Worm (Caenorhabditis elegans) whole organism, young adult: ENCODE results near the gene T07F8.1.

Experiments used
- B0019.2 ChIP-seq: fragments of 200-800 bp; sonication (Bioruptor generic); conservative IDR thresholded peaks from 2 replicates; pipeline ENCODE4 v1.3.6; 2022; ENCODE audit warnings: missing genetic modification reagents, missing genetic modification characterization, missing compliant biosample characterization
- B0035.1 ChIP-seq: sonication (generic microtip); optimal IDR thresholded peaks from 2 replicates; lab custom pipeline; 2016; ENCODE audit warnings: missing genetic modification characterization, mild to moderate bottlenecking, missing compliant biosample characterization, missing genotype, missing genetic modification reagents
- F23B12.7 ChIP-seq: sonication (generic microtip); optimal IDR thresholded peaks from 2 replicates; lab custom pipeline; 2017; ENCODE audit warnings: missing genetic modification characterization, mild to moderate bottlenecking, missing compliant biosample characterization, antibody characterized with exemption, moderate library complexity; ENCODE audit not compliant: insufficient read depth
- F37B4.10 ChIP-seq: fragments of 200-800 bp; sonication (Bioruptor generic); IDR thresholded peaks from 2 replicates; pipeline ENCODE4 v1.3.6; 2022; ENCODE audit warnings: missing genetic modification characterization, missing compliant biosample characterization
- F39B2.1 ChIP-seq: fragments of 200-800 bp; sonication (Bioruptor generic); IDR thresholded peaks from 2 replicates; pipeline ENCODE4 v1.3.6; 2022; ENCODE audit warnings: missing genetic modification reagents, missing genetic modification characterization, missing compliant biosample characterization
- F49E8.2 ChIP-seq: sonication (generic microtip); optimal IDR thresholded peaks from 3 replicates; lab custom pipeline; 2017; ENCODE audit warnings: missing genetic modification characterization, mild to moderate bottlenecking, missing compliant biosample characterization, antibody characterized with exemption, moderate library complexity; ENCODE audit not compliant: insufficient read depth
- F52B5.7 ChIP-seq: sonication (generic microtip); optimal IDR thresholded peaks from 2 replicates; lab custom pipeline; 2016; ENCODE audit warnings: mild to moderate bottlenecking, missing genetic modification characterization, missing compliant biosample characterization
- F57C9.4 ChIP-seq: sonication (generic microtip); optimal IDR thresholded peaks from 2 replicates; lab custom pipeline; 2017; ENCODE audit warnings: mild to moderate bottlenecking, missing genetic modification characterization, missing compliant biosample characterization
- K12H6.12 ChIP-seq: fragments of 200-800 bp; sonication (Bioruptor generic); optimal IDR thresholded peaks from 2 replicates; lab custom pipeline; 2018; ENCODE audit warnings: mild to moderate bottlenecking, missing genetic modification characterization, missing compliant biosample characterization
- Y53G8AR.9 ChIP-seq: fragments of 200-800 bp; sonication (Bioruptor generic); conservative IDR thresholded peaks from 2 replicates; pipeline ENCODE4 v1.3.6; 2022; ENCODE audit warnings: missing genetic modification reagents, missing genetic modification characterization, missing compliant biosample characterization
- Y95B8A.8 ChIP-seq: fragments of 200-800 bp; sonication (Bioruptor generic); IDR thresholded peaks from 2 replicates; pipeline ENCODE4 v1.3.6; 2022; ENCODE audit warnings: missing genetic modification reagents, missing genetic modification characterization, missing compliant biosample characterization
- akir-1 ChIP-seq: fragments of 200-800 bp; sonication (Bioruptor generic); optimal IDR thresholded peaks from 2 replicates; lab custom pipeline; 2018; ENCODE audit warnings: mild to moderate bottlenecking, missing genetic modification characterization, moderate library complexity, missing compliant biosample characterization
- athp-1 ChIP-seq: sonication (generic microtip); optimal IDR thresholded peaks from 2 replicates; lab custom pipeline; 2017; ENCODE audit warnings: mild to moderate bottlenecking, missing genetic modification characterization, missing compliant biosample characterization
- attf-3 ChIP-seq: fragments of 200-800 bp; sonication (Bioruptor generic); conservative IDR thresholded peaks from 2 replicates; pipeline ENCODE4 v1.3.6; 2022; ENCODE audit warnings: missing genetic modification reagents, missing genetic modification characterization, missing compliant biosample characterization
- bed-2 ChIP-seq: fragments of 200-800 bp; sonication (Bioruptor generic); IDR thresholded peaks from 2 replicates; pipeline ENCODE4 v1.3.6; 2022; ENCODE audit warnings: missing genetic modification reagents, missing genetic modification characterization, missing compliant biosample characterization
- ceh-91 ChIP-seq: fragments of 200-800 bp; sonication (Bioruptor generic); IDR thresholded peaks from 2 replicates; pipeline ENCODE4 v1.3.6; 2022; ENCODE audit warnings: missing genetic modification reagents, missing genetic modification characterization, missing compliant biosample characterization
- die-1 ChIP-seq: sonication (generic microtip); optimal IDR thresholded peaks from 2 replicates; lab custom pipeline; 2016; ENCODE audit warnings: missing genotype, mild to moderate bottlenecking, missing genetic modification characterization, missing compliant biosample characterization
- egl-18 ChIP-seq: fragments of 200-800 bp; sonication (Bioruptor generic); IDR thresholded peaks from 2 replicates; pipeline ENCODE4 v1.3.6; 2022; ENCODE audit warnings: missing genetic modification reagents, missing genetic modification characterization, missing compliant biosample characterization
- egrh-3 ChIP-seq: fragments of 200-800 bp; sonication (Bioruptor generic); IDR thresholded peaks from 2 replicates; pipeline ENCODE4 v1.3.6; 2022; ENCODE audit warnings: missing genetic modification reagents, missing genetic modification characterization, missing compliant biosample characterization
- ekl-4 ChIP-seq: fragments of 200-800 bp; sonication (Bioruptor generic); IDR thresholded peaks from 2 replicates; pipeline ENCODE4 v1.3.6; 2022; ENCODE audit warnings: missing genetic modification reagents, missing genetic modification characterization, missing compliant biosample characterization
- him-1 ChIP-seq: sonication (generic microtip); optimal IDR thresholded peaks from 2 replicates; lab custom pipeline; 2016; ENCODE audit warnings: missing genotype, missing genetic modification reagents, missing genetic modification characterization, missing compliant biosample characterization
- hlh-26 ChIP-seq: fragments of 200-800 bp; sonication (Bioruptor generic); conservative IDR thresholded peaks from 2 replicates; pipeline ENCODE4 v1.3.6; 2022; ENCODE audit warnings: missing genetic modification reagents, missing genetic modification characterization, missing compliant biosample characterization
- hmg-1.2 ChIP-seq: fragments of 200-800 bp; sonication (Bioruptor generic); IDR thresholded peaks from 2 replicates; pipeline ENCODE4 v1.3.6; 2022; ENCODE audit warnings: missing genetic modification reagents, missing genetic modification characterization, missing compliant biosample characterization
- hrde-1 ChIP-seq: sonication (generic microtip); optimal IDR thresholded peaks from 2 replicates; lab custom pipeline; 2016; ENCODE audit warnings: missing genetic modification characterization, mild to moderate bottlenecking, missing compliant biosample characterization, moderate library complexity, missing genotype, missing genetic modification reagents, borderline replicate concordance
- lin-35 ChIP-seq, 3 experiments: fragments of 150-350 bp in 2 of 3; sonication (generic microtip) in 1 of 3; optimal IDR thresholded peaks; 2 replicates each; lab custom pipeline; 2014 to 2018; ENCODE audit warnings: missing biosample characterization in 3 of 3, missing genetic modification characterization in 3 of 3, missing genetic modification reagents in 3 of 3
- lin-40 ChIP-seq: sonication (generic microtip); optimal IDR thresholded peaks from 2 replicates; lab custom pipeline; 2016; ENCODE audit warnings: missing genetic modification characterization, mild to moderate bottlenecking, missing compliant biosample characterization, missing genotype, missing genetic modification reagents
- lsl-1 ChIP-seq: fragments of 200-800 bp; sonication (Bioruptor generic); optimal IDR thresholded peaks from 2 replicates; lab custom pipeline; 2018; ENCODE audit warnings: mild to moderate bottlenecking, missing genetic modification characterization, moderate library complexity, missing compliant biosample characterization
- lsy-27 ChIP-seq: sonication (generic microtip); optimal IDR thresholded peaks from 2 replicates; lab custom pipeline; 2017; ENCODE audit warnings: missing genetic modification characterization, mild to moderate bottlenecking, missing compliant biosample characterization, antibody characterized with exemption, missing genotype, borderline replicate concordance; ENCODE audit not compliant: insufficient read depth
- madf-3 ChIP-seq: fragments of 200-800 bp; sonication (Bioruptor generic); IDR thresholded peaks from 2 replicates; pipeline ENCODE4 v1.3.6; 2022; ENCODE audit warnings: missing genetic modification reagents, missing genetic modification characterization, missing compliant biosample characterization
- mes-4 ChIP-seq: sonication (generic microtip); optimal IDR thresholded peaks from 2 replicates; lab custom pipeline; 2016; ENCODE audit warnings: missing genotype, missing genetic modification characterization, missing compliant biosample characterization
- mxl-1 ChIP-seq: sonication (generic microtip); optimal IDR thresholded peaks from 2 replicates; lab custom pipeline; 2016; ENCODE audit warnings: missing genetic modification characterization, missing compliant biosample characterization
- nfya-1 ChIP-seq: sonication (generic microtip); optimal IDR thresholded peaks from 2 replicates; lab custom pipeline; 2017; ENCODE audit warnings: antibody characterized with exemption, missing compliant biosample characterization, missing genetic modification characterization, borderline replicate concordance; ENCODE audit not compliant: insufficient read depth
- nfya-2 ChIP-seq: fragments of 200-800 bp; sonication (Bioruptor generic); IDR thresholded peaks from 2 replicates; pipeline ENCODE4 v1.3.6; 2022; ENCODE audit warnings: missing genetic modification reagents, missing genetic modification characterization, missing compliant biosample characterization
- nhr-120 ChIP-seq: fragments of 200-800 bp; sonication (Bioruptor generic); IDR thresholded peaks from 2 replicates; pipeline ENCODE4 v1.3.6; 2022; ENCODE audit warnings: missing genetic modification characterization, missing compliant biosample characterization
- nhr-179 ChIP-seq: sonication (generic microtip); optimal IDR thresholded peaks from 2 replicates; lab custom pipeline; 2016; ENCODE audit warnings: mild to moderate bottlenecking, missing genetic modification characterization, missing compliant biosample characterization
- pbrm-1 ChIP-seq: fragments of 200-800 bp; sonication (Bioruptor generic); IDR thresholded peaks from 2 replicates; pipeline ENCODE4 v1.3.6; 2022; ENCODE audit warnings: missing genetic modification reagents, missing genetic modification characterization, missing compliant biosample characterization
- snpc-1.1 ChIP-seq: sonication (generic microtip); optimal IDR thresholded peaks from 2 replicates; lab custom pipeline; 2017; ENCODE audit warnings: missing genetic modification characterization, mild to moderate bottlenecking, missing compliant biosample characterization, antibody characterized with exemption, moderate library complexity, missing genotype, missing genetic modification reagents; ENCODE audit not compliant: insufficient read depth
- tbx-9 ChIP-seq: sonication (generic microtip); optimal IDR thresholded peaks from 2 replicates; lab custom pipeline; 2016; ENCODE audit warnings: borderline replicate concordance, missing genetic modification characterization, inconsistent platforms, missing compliant biosample characterization
- tlf-1 ChIP-seq: fragments of 200-800 bp; sonication (Bioruptor generic); optimal IDR thresholded peaks from 2 replicates; lab custom pipeline; 2018; ENCODE audit warnings: mild to moderate bottlenecking, missing genetic modification characterization, missing compliant biosample characterization
- unc-62 ChIP-seq: fragments of 150-350 bp; optimal IDR thresholded peaks from 2 replicates; lab custom pipeline; 2014; ENCODE audit warnings: missing biosample characterization, missing genetic modification reagents, missing genetic modification characterization
- xnd-1 ChIP-seq: sonication (generic microtip); optimal IDR thresholded peaks from 2 replicates; lab custom pipeline; 2016; ENCODE audit warnings: missing genotype, missing genetic modification reagents, missing genetic modification characterization, missing compliant biosample characterization
- ztf-25 ChIP-seq: fragments of 200-800 bp; sonication (Bioruptor generic); IDR thresholded peaks from 2 replicates; pipeline ENCODE4 v1.3.6; 2022; ENCODE audit warnings: missing genetic modification reagents, missing genetic modification characterization, missing compliant biosample characterization
- ztf-26 ChIP-seq: sonication (generic microtip); optimal IDR thresholded peaks from 2 replicates; lab custom pipeline; 2017; ENCODE audit warnings: missing genetic modification characterization, missing compliant biosample characterization
- ztf-28 ChIP-seq: fragments of 200-800 bp; sonication (Bioruptor generic); IDR thresholded peaks from 2 replicates; pipeline ENCODE4 v1.3.6; 2022; ENCODE audit warnings: missing genetic modification reagents, missing genetic modification characterization, missing compliant biosample characterization
- ztf-6 ChIP-seq: fragments of 200-800 bp; sonication (Bioruptor generic); IDR thresholded peaks from 2 replicates; pipeline ENCODE4 v1.3.6; 2022; ENCODE audit warnings: missing genetic modification reagents, missing genetic modification characterization, missing compliant biosample characterization

Gene T07F8.1

DNA sequence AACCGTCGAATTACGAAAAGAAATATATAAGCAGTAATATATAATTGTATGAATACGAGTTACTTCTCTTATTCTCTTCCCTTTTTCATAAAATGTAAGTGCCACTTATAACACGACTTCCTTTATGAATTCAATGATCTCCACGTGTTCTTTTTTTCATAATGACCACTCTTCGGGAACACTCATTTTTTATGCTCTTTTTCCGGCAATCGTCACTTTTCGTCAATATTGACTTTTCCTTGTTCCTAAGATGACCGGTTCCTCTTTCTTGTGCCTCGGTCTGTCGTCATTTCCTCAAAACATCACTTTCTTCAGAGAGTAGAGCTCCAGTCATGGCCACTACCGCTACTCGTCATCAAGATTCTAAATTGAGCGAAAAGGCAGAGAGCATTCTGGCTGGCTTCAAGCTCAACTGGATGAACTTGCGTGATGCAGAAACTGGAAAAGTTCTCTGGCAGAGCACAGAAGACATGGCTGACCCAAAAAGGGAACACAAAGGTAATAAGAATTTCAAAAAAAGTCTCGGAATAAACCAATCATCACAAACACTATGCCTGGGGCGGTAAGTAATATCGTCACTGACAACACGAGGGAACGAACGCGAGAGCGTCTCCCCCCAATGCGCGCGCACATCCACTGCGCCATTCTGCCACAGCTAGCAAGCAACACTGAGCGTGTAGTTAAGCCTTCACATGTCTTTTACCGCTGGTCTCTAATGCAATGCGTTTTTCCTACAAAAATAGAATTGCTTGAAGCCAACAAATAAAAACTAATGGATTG lies 35.5 kb downstream of the T07F8.1 start, which contains the start of gene pdl-1:
Gene pdl-1, plus strand, starts transcription at position 309 of the 780 bp plus-strand sequence.
- TF ChIP-seq lin-35 (GFP tag; optimal IDR thresholded peaks at IDR 0.05; lab: Kevin White, UChicago) (peak in 1 of 3 experiments; percentile 66), ekl-4 (GFP tag; lab: Robert Waterston, UW) (peak; percentile 88), egrh-3 (peak; percentile 57), hlh-26 (GFP tag; lab: Robert Waterston, UW) (0 out of 2 replicates have a peak, but pooled peaks have one; percentile 61), F37B4.10 (GFP tag; lab: Robert Waterston, UW) (0 out of 2 replicates have a peak, but pooled peaks have one; percentile 23), him-1 (tag; lab: Kevin White, UChicago) (peak; percentile 97), egl-18 (0 out of 2 replicates have a peak, but pooled peaks have one; percentile 46), nhr-120 (GFP tag; lab: Robert Waterston, UW) (0 out of 2 replicates have a peak, but pooled peaks have one; percentile 37), pbrm-1 (GFP tag; lab: Robert Waterston, UW) (peak; percentile 88), lin-40 (peak; percentile 72), nhr-179 (tag; lab: Kevin White, UChicago) (peak; percentile 77), F49E8.2 (tag; lab: Kevin White, UChicago) (no peak), F52B5.7 (tag; lab: Kevin White, UChicago) (peak; percentile 94), attf-3 (GFP tag; lab: Robert Waterston, UW) (peak; percentile 71), mxl-1 (peak; percentile 75), B0019.2 (GFP tag; lab: Robert Waterston, UW) (0 out of 2 replicates have a peak, but pooled peaks have one; percentile 26), F57C9.4 (tag; lab: Kevin White, UChicago) (peak; percentile 65), unc-62 (GFP tag; lab: Kevin White, UChicago) (no peak), hrde-1 (tag; lab: Kevin White, UChicago) (peak; percentile 83), Y53G8AR.9 (GFP tag; lab: Robert Waterston, UW) (peak; percentile 58; the same call in 1 of the 2 replicates), tlf-1 (GFP tag; lab: Kevin White, UChicago) (peak; percentile 39), athp-1 (tag; lab: Kevin White, UChicago) (peak; percentile 84), B0035.1 (tag; lab: Kevin White, UChicago) (peak; percentile 59), ztf-25 (GFP tag; lab: Robert Waterston, UW) (peak; percentile 84; the same call in 1 of the 2 replicates), nfya-2 (GFP tag; lab: Robert Waterston, UW) (no peak), F39B2.1 (GFP tag; lab: Robert Waterston, UW) (no peak), akir-1 (GFP tag; lab: Kevin White, UChicago) (peak; percentile 73), mes-4 (tag; lab: Kevin White, UChicago) (peak; percentile 91), madf-3 (GFP tag; lab: Robert Waterston, UW) (peak; percentile 53; the same call in 1 of the 2 replicates), ztf-26 (tag; lab: Kevin White, UChicago) (peak; percentile 73), F23B12.7 (tag; lab: Kevin White, UChicago) (peak; percentile 54), ceh-91 (GFP tag; lab: Robert Waterston, UW) (no peak), tbx-9 (tag; lab: Kevin White, UChicago) (peak; percentile 40), Y95B8A.8 (GFP tag; lab: Robert Waterston, UW) (peak; percentile 62; the same call in 1 of the 2 replicates), xnd-1 (no peak), lsl-1 (GFP tag; lab: Kevin White, UChicago) (peak; percentile 60), snpc-1.1 (tag; lab: Kevin White, UChicago) (peak; percentile 59), lsy-27 (tag; lab: Kevin White, UChicago) (peak; percentile 52), hmg-1.2 (GFP tag; lab: Robert Waterston, UW) (peak; percentile 78), nfya-1 (tag; lab: Kevin White, UChicago) (no peak), ztf-28 (GFP tag; lab: Robert Waterston, UW) (peak; percentile 64; the same call in 1 of the 2 replicates), K12H6.12 (tag; lab: Kevin White, UChicago) (peak; percentile 77), ztf-6 (GFP tag; lab: Robert Waterston, UW) (no peak), die-1 (tag; lab: Kevin White, UChicago) (peak; percentile 96), bed-2 (no peak)
